Worm (Caenorhabditis elegans) whole organism, mixed stage, embryonic: ENCODE results near the gene gnrr-6.

Experiments used
- ham-2 ChIP-seq: fragments of 200-800 bp; sonication (Bioruptor generic); optimal IDR thresholded peaks from 2 replicates; lab custom pipeline; 2018; ENCODE audit warnings: mild to moderate bottlenecking, missing genetic modification characterization, missing compliant biosample characterization
- nhr-237 ChIP-seq: fragments of 150-350 bp; optimal IDR thresholded peaks from 2 replicates; lab custom pipeline; 2014; ENCODE audit warnings: missing biosample characterization, missing genetic modification characterization
- pha-4 ChIP-seq: fragments of 150-350 bp; optimal IDR thresholded peaks from 2 replicates; lab custom pipeline; 2018; ENCODE audit warnings: missing biosample characterization, missing genetic modification reagents, missing genetic modification characterization
- sem-2 ChIP-seq: fragments of 200-800 bp; sonication (Bioruptor generic); optimal IDR thresholded peaks from 2 replicates; lab custom pipeline; 2018; ENCODE audit warnings: mild to moderate bottlenecking, missing genetic modification characterization, missing compliant biosample characterization
- snpc-4 ChIP-seq: fragments of 150-350 bp; optimal IDR thresholded peaks from 2 replicates; lab custom pipeline; 2014; ENCODE audit warnings: missing biosample characterization, missing genetic modification characterization
- unc-62 ChIP-seq: fragments of 150-350 bp; optimal IDR thresholded peaks from 2 replicates; lab custom pipeline; 2014; ENCODE audit warnings: missing biosample characterization, missing genetic modification reagents, missing genetic modification characterization

DNA sequence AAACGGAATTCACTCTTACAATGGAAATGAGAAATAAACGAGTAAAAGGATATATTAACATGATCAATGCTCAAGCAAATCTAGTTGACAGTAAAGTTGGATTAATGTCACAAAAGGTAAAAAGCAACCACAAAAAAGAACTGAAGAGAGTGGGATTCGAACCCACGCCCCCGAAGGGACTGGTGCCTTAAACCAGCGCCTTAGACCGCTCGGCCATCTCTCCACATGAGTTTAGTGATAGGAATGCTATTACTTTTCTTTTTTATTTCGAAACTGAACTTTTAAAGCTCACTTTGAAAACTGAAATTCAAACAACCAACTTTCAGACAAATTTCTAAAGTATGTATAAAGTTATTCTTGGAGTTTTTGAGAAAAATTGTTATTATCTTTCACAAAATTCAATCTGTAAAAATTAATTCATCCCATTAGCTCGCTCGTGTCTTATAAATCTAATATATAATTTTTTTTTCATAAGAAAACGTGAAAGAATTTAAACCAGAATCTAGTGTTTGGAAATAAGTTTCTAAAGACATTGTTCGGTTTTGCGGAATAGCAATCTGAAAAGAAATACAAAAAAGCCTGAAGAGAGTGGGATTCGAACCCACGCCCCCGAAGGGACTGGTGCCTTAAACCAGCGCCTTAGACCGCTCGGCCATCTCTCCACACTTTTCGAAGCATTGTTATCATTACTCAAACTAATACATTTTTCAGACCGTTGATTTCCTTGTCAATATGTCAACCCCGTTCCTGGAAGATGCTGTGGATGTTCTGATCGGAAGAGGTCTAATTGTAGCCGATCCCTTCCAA is 15.7 kb upstream of the gnrr-6 start:
- no peak for TF ChIP-seq ham-2 (GFP tag; lab: Kevin White, UChicago)
- TF ChIP-seq unc-62: no peak
- no peak for TF ChIP-seq snpc-4 (tag; lab: Kevin White, UChicago)
- TF ChIP-seq pha-4 (tag; lab: Kevin White, UChicago): no peak
- no peak for TF ChIP-seq nhr-237
- no peak for TF ChIP-seq sem-2 (GFP tag; lab: Kevin White, UChicago)
